Fruit fly (Drosophila melanogaster) whole organism, wandering third instar larva: ENCODE results near the gene cbt.

Experiments
- Abd-B ChIP-seq: fragments of >200 bp; optimal IDR thresholded peaks from 2 replicates; lab custom pipeline; 2017; ENCODE audit warnings: missing biosample characterization, missing genetic modification characterization
- CG32264 ChIP-seq: fragments of 200-800 bp; sonication (Bioruptor generic); optimal IDR thresholded peaks from 2 replicates; lab custom pipeline; 2016; ENCODE audit warnings: missing biosample characterization, missing genetic modification characterization
- CG9705 ChIP-seq: fragments of 200-800 bp; sonication (Bioruptor generic); optimal IDR thresholded peaks from 2 replicates; lab custom pipeline; 2018; ENCODE audit warnings: missing biosample characterization, mild to moderate bottlenecking, missing genetic modification characterization
- CrebA ChIP-seq: fragments of 200-800 bp; sonication (Bioruptor generic); optimal IDR thresholded peaks from 2 replicates; lab custom pipeline; 2016; ENCODE audit warnings: missing biosample characterization, mild to moderate bottlenecking, missing genetic modification characterization, borderline replicate concordance
- Dfd ChIP-seq: fragments of >200 bp; optimal IDR thresholded peaks from 2 replicates; lab custom pipeline; 2017; ENCODE audit warnings: missing biosample characterization, missing genetic modification characterization
- Dif ChIP-seq: fragments of 200-275, 200-300 bp; sonication (Bioruptor generic); optimal IDR thresholded peaks from 2 replicates; lab custom pipeline; 2018; ENCODE audit warnings: missing biosample characterization, missing genetic modification characterization; ENCODE audit not compliant: partially characterized antibody
- GATAd ChIP-seq: sonication (Bioruptor generic); optimal IDR thresholded peaks from 2 replicates; lab custom pipeline; 2016; ENCODE audit warnings: missing biosample characterization, missing genetic modification characterization
- HLH106 ChIP-seq: fragments of 200-800 bp; optimal IDR thresholded peaks from 3 replicates; lab custom pipeline; 2019; ENCODE audit warnings: missing biosample characterization, mild to moderate bottlenecking, missing genetic modification characterization, moderate library complexity
- Hnf4 ChIP-seq: fragments of 200-800 bp; sonication (Bioruptor generic); optimal IDR thresholded peaks from 2 replicates; lab custom pipeline; 2016; ENCODE audit warnings: missing biosample characterization, mild to moderate bottlenecking, missing genetic modification characterization
- Hr78 ChIP-seq: fragments of >200 bp; optimal IDR thresholded peaks from 2 replicates; lab custom pipeline; 2017; ENCODE audit warnings: missing biosample characterization, missing genetic modification characterization
- Hr83 ChIP-seq: fragments of 200-300 bp; sonication (Bioruptor generic); optimal IDR thresholded peaks from 2 replicates; lab custom pipeline; 2016; ENCODE audit warnings: missing biosample characterization, mild to moderate bottlenecking, missing genetic modification characterization, moderate library complexity; ENCODE audit not compliant: poor library complexity, severe bottlenecking
- Jra ChIP-seq: sonication (Bioruptor generic); optimal IDR thresholded peaks from 2 replicates; lab custom pipeline; 2016; ENCODE audit warnings: missing biosample characterization, missing genetic modification characterization
- Mio ChIP-seq: sonication (Bioruptor generic); optimal IDR thresholded peaks from 2 replicates; lab custom pipeline; 2016; ENCODE audit warnings: missing biosample characterization, missing genetic modification characterization
- Myc ChIP-seq: fragments of >200 bp; optimal IDR thresholded peaks from 2 replicates; lab custom pipeline; 2017
- N ChIP-seq: fragments of >200 bp; optimal IDR thresholded peaks from 2 replicates; lab custom pipeline; 2018; ENCODE audit warnings: missing biosample characterization, missing external identifiers, missing genetic modification characterization
- OdsH ChIP-seq: fragments of 200-800 bp; sonication (Bioruptor generic); optimal IDR thresholded peaks from 2 replicates; lab custom pipeline; 2016; ENCODE audit warnings: missing biosample characterization, mild to moderate bottlenecking, missing genetic modification characterization
- Rel ChIP-seq, 2 experiments: fragments of 200-800 bp; sonication (Bioruptor generic) in 1 of 2; optimal IDR thresholded peaks; 2 replicates in 1 of 2; 3 replicates in 1 of 2; lab custom pipeline; 2016 to 2019; ENCODE audit warnings: mild to moderate bottlenecking in 2 of 2, missing biosample characterization in 2 of 2, missing genetic modification characterization in 2 of 2, moderate library complexity in 1 of 2
- Sp1 ChIP-seq: fragments of 200-800 bp; sonication (Bioruptor generic); optimal IDR thresholded peaks from 3 replicates; lab custom pipeline; 2019; ENCODE audit warnings: missing biosample characterization, mild to moderate bottlenecking, missing genetic modification characterization, moderate library complexity
- Vsx2 ChIP-seq: fragments of 200-300, 225-300 bp; sonication (Bioruptor generic); optimal IDR thresholded peaks from 2 replicates; lab custom pipeline; 2018; ENCODE audit warnings: missing biosample characterization, missing genetic modification characterization; ENCODE audit not compliant: partially characterized antibody
- br ChIP-seq: fragments of 200-800 bp; sonication (Bioruptor generic); optimal IDR thresholded peaks from 2 replicates; lab custom pipeline; 2016; ENCODE audit warnings: missing biosample characterization, missing genetic modification characterization
- brk ChIP-seq: fragments of 200-800 bp; sonication (Bioruptor generic); optimal IDR thresholded peaks from 2 replicates; lab custom pipeline; 2016; ENCODE audit warnings: missing biosample characterization, mild to moderate bottlenecking, missing genetic modification characterization
- dl ChIP-seq, 2 experiments: fragments of 175-275, 200-275 bp in 1 of 2; fragments of 200-275 bp in 1 of 2; sonication (Bioruptor generic); optimal IDR thresholded peaks; lab custom pipeline; 2018; ENCODE audit warnings: mild to moderate bottlenecking in 2 of 2, missing biosample characterization in 2 of 2, missing genetic modification characterization in 2 of 2, moderate library complexity in 2 of 2; ENCODE audit not compliant: partially characterized antibody in 2 of 2, insufficient read depth in 1 of 2
- dmrt93B ChIP-seq: fragments of 200-800 bp; sonication (Bioruptor generic); optimal IDR thresholded peaks from 2 replicates; lab custom pipeline; 2018; ENCODE audit warnings: missing biosample characterization, mild to moderate bottlenecking, missing genetic modification characterization
- dsf ChIP-seq: sonication (Bioruptor generic); optimal IDR thresholded peaks from 2 replicates; lab custom pipeline; 2016; ENCODE audit warnings: missing biosample characterization, missing genetic modification characterization, borderline replicate concordance
- ey ChIP-seq: fragments of 200-800 bp; sonication (Bioruptor generic); optimal IDR thresholded peaks from 2 replicates; lab custom pipeline; 2016; ENCODE audit warnings: missing biosample characterization, missing genetic modification characterization
- foxo ChIP-seq, 2 experiments: fragments of 200-800 bp; sonication (Bioruptor generic); optimal IDR thresholded peaks; 2 replicates in 1 of 2; 3 replicates in 1 of 2; lab custom pipeline; 2016 to 2017; ENCODE audit warnings: missing biosample characterization in 2 of 2, missing genetic modification characterization in 2 of 2
- fru ChIP-seq: fragments of 200-800 bp; sonication (Bioruptor generic); optimal IDR thresholded peaks from 3 replicates; lab custom pipeline; 2016; ENCODE audit warnings: missing biosample characterization, mild to moderate bottlenecking, missing genetic modification characterization
- h ChIP-seq: fragments of 200-800 bp; sonication (Bioruptor generic); optimal IDR thresholded peaks from 3 replicates; lab custom pipeline; 2016; ENCODE audit warnings: missing biosample characterization, mild to moderate bottlenecking, missing genetic modification characterization
- jim ChIP-seq: fragments of 175-275, 200-325 bp; sonication (Bioruptor generic); optimal IDR thresholded peaks from 2 replicates; lab custom pipeline; 2016; ENCODE audit warnings: missing biosample characterization, mild to moderate bottlenecking, missing genetic modification characterization
- lola ChIP-seq: fragments of >200 bp; optimal IDR thresholded peaks from 2 replicates; lab custom pipeline; 2017; ENCODE audit warnings: missing biosample characterization, missing genetic modification characterization
- pan ChIP-seq: fragments of >200 bp; optimal IDR thresholded peaks from 2 replicates; lab custom pipeline; 2017
- psq ChIP-seq: fragments of 200-800 bp; sonication (Bioruptor generic); optimal IDR thresholded peaks from 3 replicates; lab custom pipeline; 2017; ENCODE audit warnings: missing biosample characterization, mild to moderate bottlenecking, missing genetic modification characterization, moderate library complexity
- rgr ChIP-seq: fragments of 200-800 bp; sonication (Bioruptor generic); optimal IDR thresholded peaks from 3 replicates; lab custom pipeline; 2016; ENCODE audit warnings: missing biosample characterization, mild to moderate bottlenecking, missing genetic modification characterization
- sage ChIP-seq: fragments of 200-800 bp; sonication (Bioruptor generic); optimal IDR thresholded peaks from 2 replicates; lab custom pipeline; 2016; ENCODE audit warnings: missing biosample characterization, mild to moderate bottlenecking, missing genetic modification characterization
- sv ChIP-seq: fragments of 200-800 bp; sonication (Bioruptor generic); optimal IDR thresholded peaks from 3 replicates; lab custom pipeline; 2016; ENCODE audit warnings: missing biosample characterization, missing genetic modification characterization
- tai ChIP-seq: sonication (Bioruptor generic); optimal IDR thresholded peaks from 2 replicates; lab custom pipeline; 2016; ENCODE audit warnings: missing biosample characterization, missing genetic modification characterization
- usp ChIP-seq: fragments of >200 bp; optimal IDR thresholded peaks from 2 replicates; lab custom pipeline; 2017; ENCODE audit warnings: missing biosample characterization, missing genetic modification characterization
- woc ChIP-seq: sonication (Bioruptor generic); optimal IDR thresholded peaks from 2 replicates; lab custom pipeline; 2016; ENCODE audit warnings: missing biosample characterization, mild to moderate bottlenecking, missing genetic modification characterization

cbt gene

dm6 chr2L:480196-480511 lies 666 bp upstream of the cbt start:
- no peak for TF ChIP-seq sage (GFP tag; lab: Kevin White, UChicago)
- no peak for TF ChIP-seq h
- TF ChIP-seq brk (GFP tag; lab: Kevin White, UChicago): no peak
- no peak for TF ChIP-seq Myc
- no peak for TF ChIP-seq pan (lab: Kevin White, UChicago)
- no peak for TF ChIP-seq fru (GFP tag; lab: Kevin White, UChicago)
- TF ChIP-seq dl (GFP tag; optimal IDR thresholded peaks at IDR 0.05; lab: Kevin White, UChicago; ENCODE audit: insufficient read depth in 1 of 2, partially characterized antibody in 2 of 2): peak in 1 of 2 experiments; percentile 35
- TF ChIP-seq Vsx2 (GFP tag; lab: Kevin White, UChicago): no peak
- peak; percentile 43 for TF ChIP-seq Dif (GFP tag; lab: Kevin White, UChicago)
- TF ChIP-seq Hr78 (GFP tag; lab: Kevin White, UChicago): no peak
- no peak for TF ChIP-seq usp (GFP tag; lab: Kevin White, UChicago)

dm6 chr2L:478749-479482 lies 572 bp downstream of the cbt start:
- TF ChIP-seq h (peak; percentile 59), Dfd (GFP tag; lab: Kevin White, UChicago) (no peak), brk (GFP tag; lab: Kevin White, UChicago) (no peak), Vsx2 (GFP tag; lab: Kevin White, UChicago) (no peak), Hr78 (GFP tag; lab: Kevin White, UChicago) (no peak), CG32264 (GFP tag; lab: Kevin White, UChicago) (no peak), CG9705 (GFP tag; lab: Kevin White, UChicago) (no peak), OdsH (GFP tag; lab: Kevin White, UChicago) (peak; percentile 21), Abd-B (no peak), HLH106 (peak; percentile 32), dl (GFP tag; optimal IDR thresholded peaks at IDR 0.05; lab: Kevin White, UChicago; ENCODE audit: insufficient read depth in 1 of 2, partially characterized antibody in 2 of 2) (no peak), ey (GFP tag; lab: Kevin White, UChicago) (no peak), Dif (GFP tag; lab: Kevin White, UChicago) (peak; percentile 47), tai (GFP tag; lab: Kevin White, UChicago) (no peak), Myc (peak; percentile 41), lola (GFP tag; lab: Kevin White, UChicago) (no peak), fru (GFP tag; lab: Kevin White, UChicago) (peak; percentile 26), Sp1 (GFP tag; lab: Kevin White, UChicago) (peak; percentile 61), CrebA (GFP tag; lab: Kevin White, UChicago) (peak; percentile 76), sage (GFP tag; lab: Kevin White, UChicago) (no peak), Hnf4 (GFP tag; lab: Kevin White, UChicago) (peak; percentile 96), br (peak; percentile 76), psq (GFP tag; lab: Kevin White, UChicago) (peak; percentile 8), Mio (GFP tag; lab: Kevin White, UChicago) (peak; percentile 95), N (no peak), usp (GFP tag; lab: Kevin White, UChicago) (no peak), Rel (GFP tag; optimal IDR thresholded peaks at IDR 0.05; lab: Kevin White, UChicago) (no peak), Rel (tag; optimal IDR thresholded peaks at IDR 0.05; lab: Kevin White, UChicago) (peak; percentile 57), woc (GFP tag; lab: Kevin White, UChicago) (peak; percentile 0), GATAd (GFP tag; lab: Kevin White, UChicago) (no peak), Jra (GFP tag; lab: Kevin White, UChicago) (peak; percentile 27), dmrt93B (GFP tag; lab: Kevin White, UChicago) (no peak), rgr (GFP tag; lab: Kevin White, UChicago) (peak; percentile 29), pan (lab: Kevin White, UChicago) (no peak), jim (no peak), dsf (GFP tag; lab: Kevin White, UChicago) (peak; percentile 0), sv (no peak), Hr83 (GFP tag; lab: Kevin White, UChicago) (no peak), foxo (GFP tag; optimal IDR thresholded peaks at IDR 0.05; lab: Kevin White, UChicago) (no peak)
- TF ChIP-seq, all 38 proteins: peak for 17
